Worm (Caenorhabditis elegans) whole organism, early embryonic: ENCODE measurements around the gene F13H10.3.

Experiments used
- B0310.2 ChIP-seq: sonication (generic microtip); optimal IDR thresholded peaks from 2 replicates; lab custom pipeline; 2016; ENCODE audit warnings: mild to moderate bottlenecking, missing genetic modification characterization, missing compliant biosample characterization
- F13C5.2 ChIP-seq: sonication (generic microtip); optimal IDR thresholded peaks from 2 replicates; lab custom pipeline; 2017; ENCODE audit warnings: mild to moderate bottlenecking, missing genetic modification characterization, inconsistent platforms, missing compliant biosample characterization
- aly-1 ChIP-seq: sonication (generic microtip); optimal IDR thresholded peaks from 2 replicates; lab custom pipeline; 2016; ENCODE audit warnings: missing genetic modification characterization, missing compliant biosample characterization
- ama-1 ChIP-seq: fragments of 150-350 bp; optimal IDR thresholded peaks from 2 replicates; lab custom pipeline; 2014
- ceh-13 ChIP-seq: fragments of 200-800 bp; sonication (Bioruptor generic); optimal IDR thresholded peaks from 2 replicates; lab custom pipeline; 2018; ENCODE audit warnings: mild to moderate bottlenecking, missing genetic modification characterization, missing compliant biosample characterization
- ceh-36 ChIP-seq: sonication (generic microtip); optimal IDR thresholded peaks from 2 replicates; lab custom pipeline; 2016; ENCODE audit warnings: missing genetic modification characterization, inconsistent platforms, missing compliant biosample characterization
- ets-7 ChIP-seq: sonication (generic microtip); optimal IDR thresholded peaks from 2 replicates; lab custom pipeline; 2016; ENCODE audit warnings: missing genotype, missing genetic modification characterization, missing compliant biosample characterization
- flt-1 ChIP-seq: fragments of 200-800 bp; sonication (Bioruptor generic); IDR thresholded peaks from 2 replicates; pipeline ENCODE4 v1.3.6; 2022; ENCODE audit warnings: missing genetic modification characterization, missing compliant biosample characterization
- hnd-1 ChIP-seq: sonication (generic microtip); optimal IDR thresholded peaks from 2 replicates; lab custom pipeline; 2016; ENCODE audit warnings: missing genetic modification characterization, missing compliant biosample characterization
- pes-1 ChIP-seq: fragments of 200-800 bp; sonication (Bioruptor generic); IDR thresholded peaks from 2 replicates; pipeline ENCODE4 v1.3.6; 2022; ENCODE audit warnings: missing genetic modification reagents, missing genetic modification characterization, missing compliant biosample characterization
- scrt-1 ChIP-seq: fragments of 200-800 bp; sonication (Bioruptor generic); IDR thresholded peaks from 2 replicates; pipeline ENCODE4 v1.3.6; 2022; ENCODE audit warnings: missing genetic modification characterization, missing compliant biosample characterization
- tbx-11 ChIP-seq: fragments of 200-800 bp; sonication (Bioruptor generic); IDR thresholded peaks from 2 replicates; pipeline ENCODE4 v1.3.6; 2022; ENCODE audit warnings: missing genetic modification characterization, missing compliant biosample characterization
- tbx-37 ChIP-seq: fragments of 200-800 bp; sonication (Bioruptor generic); conservative IDR thresholded peaks from 2 replicates; pipeline ENCODE4 v1.3.6; 2022; ENCODE audit warnings: missing genetic modification reagents, missing genetic modification characterization, missing compliant biosample characterization
- tra-4 ChIP-seq: sonication (generic microtip); optimal IDR thresholded peaks from 2 replicates; lab custom pipeline; 2017; ENCODE audit warnings: missing genetic modification characterization, missing compliant biosample characterization

- TF ChIP-seq aly-1 (tag; lab: Kevin White, UChicago) (no peak), ama-1 (lab: Kevin White, UChicago) (no peak), ceh-36 (tag; lab: Kevin White, UChicago) (no peak), ets-7 (tag; lab: Kevin White, UChicago) (no peak), tbx-11 (GFP tag; lab: Robert Waterston, UW) (no peak), flt-1 (GFP tag; lab: Robert Waterston, UW) (no peak), ceh-13 (no peak), tbx-37 (no peak), F13C5.2 (tag; lab: Kevin White, UChicago) (no peak), hnd-1 (tag; lab: Kevin White, UChicago) (no peak), pes-1 (GFP tag; lab: Robert Waterston, UW) (no peak), scrt-1 (no peak), tra-4 (tag; lab: Kevin White, UChicago) (no peak), B0310.2 (tag; lab: Kevin White, UChicago) (no peak)
These were observed 33.1 kb upstream of the F13H10.3 start, which contains the start of gene F36H1.11 for ce11 chrIV:11048871-11049270.
